Fruit fly (Drosophila melanogaster) whole organism, wandering third instar larva: ENCODE results near the gene CG9733.

ENCODE experiments used
- Abd-B ChIP-seq: fragments of >200 bp; optimal IDR thresholded peaks from 2 replicates; lab custom pipeline; 2017; ENCODE audit warnings: missing biosample characterization, missing genetic modification characterization
- CG32264 ChIP-seq: fragments of 200-800 bp; sonication (Bioruptor generic); optimal IDR thresholded peaks from 2 replicates; lab custom pipeline; 2016; ENCODE audit warnings: missing biosample characterization, missing genetic modification characterization
- CG9705 ChIP-seq: fragments of 200-800 bp; sonication (Bioruptor generic); optimal IDR thresholded peaks from 2 replicates; lab custom pipeline; 2018; ENCODE audit warnings: missing biosample characterization, mild to moderate bottlenecking, missing genetic modification characterization
- CrebA ChIP-seq: fragments of 200-800 bp; sonication (Bioruptor generic); optimal IDR thresholded peaks from 2 replicates; lab custom pipeline; 2016; ENCODE audit warnings: missing biosample characterization, mild to moderate bottlenecking, missing genetic modification characterization, borderline replicate concordance
- Dfd ChIP-seq: fragments of >200 bp; optimal IDR thresholded peaks from 2 replicates; lab custom pipeline; 2017; ENCODE audit warnings: missing biosample characterization, missing genetic modification characterization
- Dif ChIP-seq: fragments of 200-275, 200-300 bp; sonication (Bioruptor generic); optimal IDR thresholded peaks from 2 replicates; lab custom pipeline; 2018; ENCODE audit warnings: missing biosample characterization, missing genetic modification characterization; ENCODE audit not compliant: partially characterized antibody
- GATAd ChIP-seq: sonication (Bioruptor generic); optimal IDR thresholded peaks from 2 replicates; lab custom pipeline; 2016; ENCODE audit warnings: missing biosample characterization, missing genetic modification characterization
- HLH106 ChIP-seq: fragments of 200-800 bp; optimal IDR thresholded peaks from 3 replicates; lab custom pipeline; 2019; ENCODE audit warnings: missing biosample characterization, mild to moderate bottlenecking, missing genetic modification characterization, moderate library complexity
- Hnf4 ChIP-seq: fragments of 200-800 bp; sonication (Bioruptor generic); optimal IDR thresholded peaks from 2 replicates; lab custom pipeline; 2016; ENCODE audit warnings: missing biosample characterization, mild to moderate bottlenecking, missing genetic modification characterization
- Hr78 ChIP-seq: fragments of >200 bp; optimal IDR thresholded peaks from 2 replicates; lab custom pipeline; 2017; ENCODE audit warnings: missing biosample characterization, missing genetic modification characterization
- Hr83 ChIP-seq: fragments of 200-300 bp; sonication (Bioruptor generic); optimal IDR thresholded peaks from 2 replicates; lab custom pipeline; 2016; ENCODE audit warnings: missing biosample characterization, mild to moderate bottlenecking, missing genetic modification characterization, moderate library complexity; ENCODE audit not compliant: poor library complexity, severe bottlenecking
- Jra ChIP-seq: sonication (Bioruptor generic); optimal IDR thresholded peaks from 2 replicates; lab custom pipeline; 2016; ENCODE audit warnings: missing biosample characterization, missing genetic modification characterization
- Mio ChIP-seq: sonication (Bioruptor generic); optimal IDR thresholded peaks from 2 replicates; lab custom pipeline; 2016; ENCODE audit warnings: missing biosample characterization, missing genetic modification characterization
- Myc ChIP-seq: fragments of >200 bp; optimal IDR thresholded peaks from 2 replicates; lab custom pipeline; 2017
- N ChIP-seq: fragments of >200 bp; optimal IDR thresholded peaks from 2 replicates; lab custom pipeline; 2018; ENCODE audit warnings: missing biosample characterization, missing external identifiers, missing genetic modification characterization
- OdsH ChIP-seq: fragments of 200-800 bp; sonication (Bioruptor generic); optimal IDR thresholded peaks from 2 replicates; lab custom pipeline; 2016; ENCODE audit warnings: missing biosample characterization, mild to moderate bottlenecking, missing genetic modification characterization
- Rel ChIP-seq, 2 experiments: fragments of 200-800 bp; sonication (Bioruptor generic) in 1 of 2; optimal IDR thresholded peaks; 2 replicates in 1 of 2; 3 replicates in 1 of 2; lab custom pipeline; 2016 to 2019; ENCODE audit warnings: mild to moderate bottlenecking in 2 of 2, missing biosample characterization in 2 of 2, missing genetic modification characterization in 2 of 2, moderate library complexity in 1 of 2
- Sp1 ChIP-seq: fragments of 200-800 bp; sonication (Bioruptor generic); optimal IDR thresholded peaks from 3 replicates; lab custom pipeline; 2019; ENCODE audit warnings: missing biosample characterization, mild to moderate bottlenecking, missing genetic modification characterization, moderate library complexity
- Vsx2 ChIP-seq: fragments of 200-300, 225-300 bp; sonication (Bioruptor generic); optimal IDR thresholded peaks from 2 replicates; lab custom pipeline; 2018; ENCODE audit warnings: missing biosample characterization, missing genetic modification characterization; ENCODE audit not compliant: partially characterized antibody
- br ChIP-seq: fragments of 200-800 bp; sonication (Bioruptor generic); optimal IDR thresholded peaks from 2 replicates; lab custom pipeline; 2016; ENCODE audit warnings: missing biosample characterization, missing genetic modification characterization
- brk ChIP-seq: fragments of 200-800 bp; sonication (Bioruptor generic); optimal IDR thresholded peaks from 2 replicates; lab custom pipeline; 2016; ENCODE audit warnings: missing biosample characterization, mild to moderate bottlenecking, missing genetic modification characterization
- dl ChIP-seq, 2 experiments: fragments of 175-275, 200-275 bp in 1 of 2; fragments of 200-275 bp in 1 of 2; sonication (Bioruptor generic); optimal IDR thresholded peaks; lab custom pipeline; 2018; ENCODE audit warnings: mild to moderate bottlenecking in 2 of 2, missing biosample characterization in 2 of 2, missing genetic modification characterization in 2 of 2, moderate library complexity in 2 of 2; ENCODE audit not compliant: partially characterized antibody in 2 of 2, insufficient read depth in 1 of 2
- dmrt93B ChIP-seq: fragments of 200-800 bp; sonication (Bioruptor generic); optimal IDR thresholded peaks from 2 replicates; lab custom pipeline; 2018; ENCODE audit warnings: missing biosample characterization, mild to moderate bottlenecking, missing genetic modification characterization
- dsf ChIP-seq: sonication (Bioruptor generic); optimal IDR thresholded peaks from 2 replicates; lab custom pipeline; 2016; ENCODE audit warnings: missing biosample characterization, missing genetic modification characterization, borderline replicate concordance
- ey ChIP-seq: fragments of 200-800 bp; sonication (Bioruptor generic); optimal IDR thresholded peaks from 2 replicates; lab custom pipeline; 2016; ENCODE audit warnings: missing biosample characterization, missing genetic modification characterization
- foxo ChIP-seq, 2 experiments: fragments of 200-800 bp; sonication (Bioruptor generic); optimal IDR thresholded peaks; 2 replicates in 1 of 2; 3 replicates in 1 of 2; lab custom pipeline; 2016 to 2017; ENCODE audit warnings: missing biosample characterization in 2 of 2, missing genetic modification characterization in 2 of 2
- fru ChIP-seq: fragments of 200-800 bp; sonication (Bioruptor generic); optimal IDR thresholded peaks from 3 replicates; lab custom pipeline; 2016; ENCODE audit warnings: missing biosample characterization, mild to moderate bottlenecking, missing genetic modification characterization
- h ChIP-seq: fragments of 200-800 bp; sonication (Bioruptor generic); optimal IDR thresholded peaks from 3 replicates; lab custom pipeline; 2016; ENCODE audit warnings: missing biosample characterization, mild to moderate bottlenecking, missing genetic modification characterization
- jim ChIP-seq: fragments of 175-275, 200-325 bp; sonication (Bioruptor generic); optimal IDR thresholded peaks from 2 replicates; lab custom pipeline; 2016; ENCODE audit warnings: missing biosample characterization, mild to moderate bottlenecking, missing genetic modification characterization
- lola ChIP-seq: fragments of >200 bp; optimal IDR thresholded peaks from 2 replicates; lab custom pipeline; 2017; ENCODE audit warnings: missing biosample characterization, missing genetic modification characterization
- pan ChIP-seq: fragments of >200 bp; optimal IDR thresholded peaks from 2 replicates; lab custom pipeline; 2017
- psq ChIP-seq: fragments of 200-800 bp; sonication (Bioruptor generic); optimal IDR thresholded peaks from 3 replicates; lab custom pipeline; 2017; ENCODE audit warnings: missing biosample characterization, mild to moderate bottlenecking, missing genetic modification characterization, moderate library complexity
- rgr ChIP-seq: fragments of 200-800 bp; sonication (Bioruptor generic); optimal IDR thresholded peaks from 3 replicates; lab custom pipeline; 2016; ENCODE audit warnings: missing biosample characterization, mild to moderate bottlenecking, missing genetic modification characterization
- sage ChIP-seq: fragments of 200-800 bp; sonication (Bioruptor generic); optimal IDR thresholded peaks from 2 replicates; lab custom pipeline; 2016; ENCODE audit warnings: missing biosample characterization, mild to moderate bottlenecking, missing genetic modification characterization
- sv ChIP-seq: fragments of 200-800 bp; sonication (Bioruptor generic); optimal IDR thresholded peaks from 3 replicates; lab custom pipeline; 2016; ENCODE audit warnings: missing biosample characterization, missing genetic modification characterization
- tai ChIP-seq: sonication (Bioruptor generic); optimal IDR thresholded peaks from 2 replicates; lab custom pipeline; 2016; ENCODE audit warnings: missing biosample characterization, missing genetic modification characterization
- usp ChIP-seq: fragments of >200 bp; optimal IDR thresholded peaks from 2 replicates; lab custom pipeline; 2017; ENCODE audit warnings: missing biosample characterization, missing genetic modification characterization
- woc ChIP-seq: sonication (Bioruptor generic); optimal IDR thresholded peaks from 2 replicates; lab custom pipeline; 2016; ENCODE audit warnings: missing biosample characterization, mild to moderate bottlenecking, missing genetic modification characterization

Gene CG9733

DNA sequence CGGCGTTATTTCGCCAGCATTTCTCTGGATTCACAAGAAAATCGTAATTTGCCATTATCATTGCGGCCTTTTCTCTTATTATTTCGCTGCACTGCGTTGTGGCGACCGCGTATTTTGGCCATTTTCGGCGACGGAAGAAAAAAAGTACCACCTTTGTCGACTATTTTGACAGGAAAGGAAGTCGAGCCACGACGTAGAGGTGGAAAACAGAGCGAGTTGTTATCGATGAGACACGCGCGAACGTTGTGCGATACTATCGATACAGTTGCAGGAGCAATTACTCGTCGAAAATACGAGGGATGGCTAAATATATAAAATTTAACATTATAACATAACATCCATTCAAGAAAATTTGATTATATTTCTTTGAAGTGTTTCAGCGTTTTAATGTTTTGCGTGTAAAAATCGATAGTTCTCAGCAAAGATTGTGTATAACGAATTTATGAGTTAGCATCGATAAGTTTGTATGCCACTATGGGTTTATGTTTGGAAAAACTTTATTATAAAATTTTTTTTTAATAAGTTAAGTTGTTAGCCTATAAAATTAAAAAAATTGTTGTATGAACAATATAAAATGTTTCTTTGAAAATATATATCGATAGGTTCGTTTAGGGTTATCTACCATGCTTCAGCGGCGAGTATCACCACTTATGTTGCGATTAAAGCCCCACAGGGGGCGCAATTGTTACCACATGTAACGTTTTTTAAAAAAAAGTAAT is 37.6 kb downstream of the CG9733 start, which contains the start of gene RpS7:
RpS7 (minus strand) TSS at position 255 of the 719 bp plus-strand sequence.
- TF ChIP-seq jim (GFP tag; lab: Kevin White, UChicago) (no peak), fru (GFP tag; lab: Kevin White, UChicago) (peak; percentile 55), Jra (GFP tag; lab: Kevin White, UChicago) (peak; percentile 34), woc (GFP tag; lab: Kevin White, UChicago) (peak; percentile 29), OdsH (GFP tag; lab: Kevin White, UChicago) (peak; percentile 42), GATAd (GFP tag; lab: Kevin White, UChicago) (peak; percentile 45), tai (GFP tag; lab: Kevin White, UChicago) (no peak), Dfd (GFP tag; lab: Kevin White, UChicago) (no peak), Abd-B (no peak), CrebA (GFP tag; lab: Kevin White, UChicago) (no peak), h (GFP tag; lab: Kevin White, UChicago) (peak; percentile 84), sage (GFP tag; lab: Kevin White, UChicago) (no peak), Dif (GFP tag; lab: Kevin White, UChicago) (no peak), Mio (GFP tag; lab: Kevin White, UChicago) (no peak), Sp1 (GFP tag; lab: Kevin White, UChicago) (peak; percentile 77), dsf (GFP tag; lab: Kevin White, UChicago) (peak; percentile 36), Rel (GFP tag; optimal IDR thresholded peaks at IDR 0.05; lab: Kevin White, UChicago) (no peak), Rel (tag; optimal IDR thresholded peaks at IDR 0.05; lab: Kevin White, UChicago) (peak; percentile 49), Hnf4 (GFP tag; lab: Kevin White, UChicago) (peak; percentile 34), brk (GFP tag; lab: Kevin White, UChicago) (no peak), N (no peak), CG9705 (GFP tag; lab: Kevin White, UChicago) (peak; percentile 70), sv (GFP tag; lab: Kevin White, UChicago) (peak; percentile 56), pan (no peak), lola (GFP tag; lab: Kevin White, UChicago) (no peak), rgr (GFP tag; lab: Kevin White, UChicago) (peak; percentile 69), dmrt93B (peak; percentile 64), Hr78 (no peak), usp (GFP tag; lab: Kevin White, UChicago) (no peak), Vsx2 (GFP tag; lab: Kevin White, UChicago) (no peak), HLH106 (tag; lab: Kevin White, UChicago) (peak; percentile 67), foxo (GFP tag; optimal IDR thresholded peaks at IDR 0.05; lab: Kevin White, UChicago) (peak in 1 of 2 experiments; percentile 44), psq (GFP tag; lab: Kevin White, UChicago) (peak; percentile 47), Myc (peak; percentile 53), dl (GFP tag; optimal IDR thresholded peaks at IDR 0.05; lab: Kevin White, UChicago; ENCODE audit: insufficient read depth in 1 of 2, partially characterized antibody in 2 of 2) (no peak), Hr83 (GFP tag; lab: Kevin White, UChicago) (peak; percentile 82), ey (peak; percentile 13), br (peak; percentile 39), CG32264 (GFP tag; lab: Kevin White, UChicago) (no peak)

DNA sequence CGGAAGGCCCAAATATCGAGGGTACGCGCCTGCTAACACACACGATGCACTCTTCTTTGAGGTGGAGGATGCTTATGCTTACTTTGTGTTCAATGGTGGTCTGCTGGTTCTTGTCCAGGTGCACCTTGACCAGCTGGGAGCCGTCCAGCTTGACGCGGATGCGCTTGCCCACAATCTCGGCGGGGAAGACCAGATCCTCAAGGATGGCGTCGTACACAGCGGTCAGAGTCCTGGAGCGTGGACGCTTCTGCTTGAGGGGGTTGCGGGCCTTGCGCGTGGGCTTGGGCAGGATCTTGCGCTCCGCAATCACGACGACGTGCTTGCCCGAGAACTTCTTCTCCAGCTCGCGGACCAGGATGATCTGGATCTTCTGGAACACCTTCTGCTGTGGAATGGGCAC is 38.5 kb downstream of the CG9733 start:
- TF ChIP-seq h (GFP tag; lab: Kevin White, UChicago) (no peak), dmrt93B (no peak), br (no peak), fru (GFP tag; lab: Kevin White, UChicago) (no peak), Dfd (GFP tag; lab: Kevin White, UChicago) (no peak), brk (GFP tag; lab: Kevin White, UChicago) (no peak), N (no peak), foxo (GFP tag; optimal IDR thresholded peaks at IDR 0.05; lab: Kevin White, UChicago) (no peak), woc (GFP tag; lab: Kevin White, UChicago) (no peak), lola (GFP tag; lab: Kevin White, UChicago) (no peak), CG9705 (GFP tag; lab: Kevin White, UChicago) (no peak), jim (GFP tag; lab: Kevin White, UChicago) (no peak), Dif (GFP tag; lab: Kevin White, UChicago) (no peak), Myc (no peak)
- TF ChIP-seq, all 38 proteins: peak for 0
